Worm (Caenorhabditis elegans): Measurements from ENCODE around the gene C01G5.5.

- TF ChIP-seq elt-1 (tag; optimal IDR thresholded peaks at IDR 0.05) (no peak), ztf-4 (tag; optimal IDR thresholded peaks at IDR 0.05) (no peak), nhr-12 (tag; optimal IDR thresholded peaks at IDR 0.05) (no peak), sea-2 (GFP tag; optimal IDR thresholded peaks at IDR 0.05) (no peak), nhr-67 (tag; optimal IDR thresholded peaks at IDR 0.05) (no peak), unc-62 (GFP tag; optimal IDR thresholded peaks at IDR 0.05) (no peak), nhr-237 (tag; optimal IDR thresholded peaks at IDR 0.05) (no peak), hmg-11 (tag; optimal IDR thresholded peaks at IDR 0.05) (no peak), lin-15B (tag; optimal IDR thresholded peaks at IDR 0.05) (no peak), snpc-4 (tag; optimal IDR thresholded peaks at IDR 0.05) (no peak), elt-3 (tag; optimal IDR thresholded peaks at IDR 0.05) (no peak), ceh-28 (tag; optimal IDR thresholded peaks at IDR 0.05) (no peak), ztf-11 (tag; optimal IDR thresholded peaks at IDR 0.05) (no peak), unc-39 (tag; optimal IDR thresholded peaks at IDR 0.05) (no peak)
Observed at ce11 chrIV:6523773-6524172, 637 bp upstream of the C01G5.5 start.
